Fruit fly (Drosophila melanogaster): ENCODE results near the gene nSyb.
A peak's percentile ranks its signal among the peaks of the same experiment; 100 is the strongest.

The nSyb gene

DNA sequence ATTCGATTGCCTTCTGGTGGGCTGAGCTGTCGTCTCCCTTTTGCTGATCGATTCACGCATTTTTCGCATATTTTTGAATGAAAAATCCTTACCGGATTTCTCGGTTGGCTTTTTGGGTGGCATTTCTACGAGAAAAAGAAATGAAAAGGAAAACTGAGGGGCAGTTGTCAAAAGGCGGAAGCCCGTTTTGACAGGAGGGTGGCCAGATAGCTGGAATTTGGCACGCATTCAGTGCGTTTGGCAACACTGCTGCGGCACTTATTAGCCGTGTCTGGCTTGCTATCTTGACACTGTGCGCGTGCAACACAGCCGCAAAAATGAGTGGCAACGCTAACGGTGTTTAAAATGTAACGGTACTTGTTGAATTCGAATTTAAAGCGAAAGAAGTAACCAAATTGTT is 31.0 kb upstream of the nSyb start, which contains the start of gene RpL23A (continued):
- peak; percentile 94 for TF ChIP-seq Usf (GFP tag; optimal IDR thresholded peaks at IDR 0.05)
- peak; percentile 70 for TF ChIP-seq Gsc (GFP tag; IDR thresholded peaks at IDR 0.05)
- peak; percentile 92 for TF ChIP-seq BtbVII (GFP tag; optimal IDR thresholded peaks at IDR 0.05)
- peak; percentile 98 for TF ChIP-seq Side (GFP tag; optimal IDR thresholded peaks at IDR 0.05)
- peak; percentile 84 for TF ChIP-seq CG10565 (GFP tag; optimal IDR thresholded peaks at IDR 0.05)
- TF ChIP-seq nom (GFP tag; optimal IDR thresholded peaks at IDR 0.05), result peak; percentile 82
- peak; percentile 98 for TF ChIP-seq CG11456 (GFP tag; IDR thresholded peaks at IDR 0.05)
- peak; percentile 90 for TF ChIP-seq zen (tag; optimal IDR thresholded peaks at IDR 0.05)
- peak; percentile 97 for TF ChIP-seq mam (GFP tag; optimal IDR thresholded peaks at IDR 0.05)
- peak; percentile 100 for TF ChIP-seq CG10267 (tag; optimal IDR thresholded peaks at IDR 0.05)
- TF ChIP-seq otp (GFP tag; IDR thresholded peaks at IDR 0.05), result peak; percentile 96
- TF ChIP-seq Sry-β (GFP tag; optimal IDR thresholded peaks at IDR 0.05), result peak; percentile 52
- peak; percentile 91 for TF ChIP-seq CG12155 (GFP tag; optimal IDR thresholded peaks at IDR 0.05)
- TF ChIP-seq p53 (GFP tag; optimal IDR thresholded peaks at IDR 0.05), result peak; percentile 97
- TF ChIP-seq CG33213 (GFP tag; optimal IDR thresholded peaks at IDR 0.05), result peak; percentile 99
- TF ChIP-seq Med (GFP tag), result peak; percentile 100
- TF ChIP-seq CG8765 (GFP tag; IDR thresholded peaks at IDR 0.05), result peak; percentile 82
- peak; percentile 98 for TF ChIP-seq CG13775 (GFP tag; optimal IDR thresholded peaks at IDR 0.05)
- peak; percentile 79 for TF ChIP-seq kah (GFP tag; optimal IDR thresholded peaks at IDR 0.05)
- TF ChIP-seq crol (GFP tag; IDR thresholded peaks at IDR 0.05), result peak; percentile 58
- TF ChIP-seq her (GFP tag; optimal IDR thresholded peaks at IDR 0.05), result peak; percentile 96
- TF ChIP-seq dysf (GFP tag; IDR thresholded peaks at IDR 0.05), result peak; percentile 94
- TF ChIP-seq pita (GFP tag; optimal IDR thresholded peaks at IDR 0.05), result no peak
- peak; percentile 96 for TF ChIP-seq Hsf (GFP tag; optimal IDR thresholded peaks at IDR 0.05)
- peak; percentile 99 for TF ChIP-seq Hmr (GFP tag; optimal IDR thresholded peaks at IDR 0.05)
- TF ChIP-seq CG11696 (GFP tag; IDR thresholded peaks at IDR 0.05), result 0 out of 2 replicates have a peak, but pooled peaks have one; percentile 14
- peak; percentile 84 for TF ChIP-seq CG3838 (GFP tag; optimal IDR thresholded peaks at IDR 0.05)
- TF ChIP-seq run (tag; optimal IDR thresholded peaks at IDR 0.05), result peak; percentile 70
- TF ChIP-seq eyg (GFP tag; optimal IDR thresholded peaks at IDR 0.05), result peak; percentile 96
- peak; percentile 90 for TF ChIP-seq gt (GFP tag; IDR thresholded peaks at IDR 0.05)
- peak; percentile 93 for TF ChIP-seq CG2116 (GFP tag; optimal IDR thresholded peaks at IDR 0.05)
- TF ChIP-seq CG12104 (GFP tag; optimal IDR thresholded peaks at IDR 0.05), result peak; percentile 95
- TF ChIP-seq Trl (optimal IDR thresholded peaks at IDR 0.05), result peak in 1 of 2 experiments; percentile 18
- TF ChIP-seq Trl (GFP tag; optimal IDR thresholded peaks at IDR 0.05), result peak; percentile 99
- TF ChIP-seq Stat92E (GFP tag; optimal IDR thresholded peaks at IDR 0.05), result peak in 1 of 3 experiments; percentile 91
- TF ChIP-seq grau (tag; optimal IDR thresholded peaks at IDR 0.05), result peak; percentile 88
- TF ChIP-seq Blimp-1 (GFP tag; optimal IDR thresholded peaks at IDR 0.05), result peak; percentile 90

DNA sequence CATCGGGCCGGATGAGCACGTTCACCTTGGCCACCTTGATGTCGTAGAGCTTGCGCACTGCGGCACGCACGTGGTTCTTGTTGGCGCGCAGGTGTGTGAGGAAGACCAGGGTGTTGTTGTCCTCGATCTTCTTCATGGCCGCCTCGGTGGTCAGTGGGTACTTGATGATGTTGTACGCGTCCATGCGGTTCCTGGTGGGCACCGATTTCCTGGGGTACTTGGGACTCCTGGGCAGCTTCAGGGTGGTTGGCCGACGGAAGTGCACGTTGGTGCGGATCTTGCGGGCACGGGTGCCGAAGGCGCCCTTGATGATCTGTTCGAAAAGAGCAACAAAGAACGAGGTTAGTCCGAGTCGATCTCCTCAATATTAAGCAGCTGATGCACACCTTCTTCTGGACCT is 29.9 kb upstream of the nSyb start:
- peak; percentile 46 for TF ChIP-seq Ets65A (GFP tag)
- TF ChIP-seq ranshi (GFP tag; IDR thresholded peaks at IDR 0.05), result no peak
- TF ChIP-seq Med (GFP tag), result peak; percentile 43
- no peak for TF ChIP-seq otp (GFP tag; IDR thresholded peaks at IDR 0.05)
- TF ChIP-seq Scr (GFP tag; IDR thresholded peaks at IDR 0.05; ENCODE audit: partially characterized antibody), result no peak
- no peak for TF ChIP-seq CG32532 (GFP tag; IDR thresholded peaks at IDR 0.05)
